Fruit fly (Drosophila melanogaster): ENCODE data around the gene CG17192.
A peak's percentile ranks its signal among the peaks of the same experiment; 100 is the strongest.

CG17192 gene

DNA sequence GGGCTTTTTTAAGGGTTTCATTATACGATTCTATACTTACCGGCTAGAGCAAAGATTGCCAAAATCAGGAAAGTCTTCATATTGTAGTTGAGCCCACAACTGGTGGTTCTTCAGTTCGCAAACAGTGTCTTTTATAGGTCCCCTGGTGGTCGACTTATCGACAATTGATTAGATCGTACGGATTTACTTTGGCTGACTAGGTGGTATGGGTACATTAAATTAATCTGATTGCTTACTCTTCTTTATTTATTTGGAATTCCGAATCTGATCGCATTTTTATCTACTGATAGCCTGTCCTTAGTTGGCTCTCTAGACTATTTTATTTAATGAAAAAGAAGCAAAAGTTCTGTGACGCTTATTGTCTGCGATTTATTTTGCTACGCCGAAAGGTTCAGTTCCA lies 7.9 kb upstream of the CG17192 start, which contains the start of gene CG6271:
Gene CG6271 (minus strand): TSS at position 101 of the 400 bp plus-strand sequence.
- TF ChIP-seq Sox15 (GFP tag; optimal IDR thresholded peaks at IDR 0.05) (no peak), fd85E (GFP tag; optimal IDR thresholded peaks at IDR 0.05) (no peak), fd59A (GFP tag; optimal IDR thresholded peaks at IDR 0.05) (no peak)

DNA sequence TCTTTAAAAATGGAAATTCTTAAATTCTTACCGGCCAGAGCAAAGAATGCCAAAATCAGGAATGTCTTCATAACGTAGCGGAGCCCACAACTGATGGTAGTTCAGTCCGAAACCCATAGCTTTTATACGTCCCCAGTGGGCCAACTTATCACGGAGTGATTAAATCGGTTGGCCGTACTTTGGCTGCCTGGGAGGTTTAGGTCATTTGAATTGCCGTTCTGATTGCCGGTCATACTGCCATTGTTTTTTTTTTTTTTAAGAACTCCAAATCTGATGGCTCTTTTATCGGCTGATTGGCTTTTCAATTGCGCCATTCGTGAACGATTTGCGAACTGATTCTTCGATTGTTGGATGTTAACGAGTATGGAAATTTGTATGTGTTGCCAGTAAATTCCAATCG lies 5.0 kb upstream of the CG17192 start, which contains the start of gene CG6277:
Gene CG6277 (minus strand): TSS at position 101 of the 400 bp plus-strand sequence.
- TF ChIP-seq vri (GFP tag; optimal IDR thresholded peaks at IDR 0.05) = peak; percentile 37
- TF ChIP-seq esn (GFP tag; optimal IDR thresholded peaks at IDR 0.05) = no peak

DNA sequence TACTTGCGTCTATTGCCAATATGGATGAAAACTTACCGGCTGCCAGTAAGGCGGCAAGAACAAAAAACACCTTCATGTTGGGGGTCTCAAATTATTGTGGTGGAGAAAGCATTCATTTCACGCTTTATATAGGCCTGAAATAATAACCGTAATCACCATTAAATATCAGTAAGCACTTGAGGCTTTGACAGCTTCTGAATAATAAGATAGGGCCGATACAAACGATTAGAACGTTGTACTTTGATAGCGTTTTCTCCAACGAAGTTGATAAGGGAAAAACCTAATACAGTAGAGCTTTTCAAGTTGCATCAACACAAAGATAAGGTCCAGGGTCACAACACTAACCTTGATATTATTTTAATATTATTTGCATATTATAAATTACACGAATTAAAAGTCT lies 3.2 kb upstream of the CG17192 start, which contains the start of gene CG6283:
Gene CG6283 (minus strand): TSS at position 101 of the 400 bp plus-strand sequence.
- TF ChIP-seq Eip93F (GFP tag; optimal IDR thresholded peaks at IDR 0.05) = no peak
- no peak for TF ChIP-seq CG1621 (tag; optimal IDR thresholded peaks at IDR 0.05)
- TF ChIP-seq CG11902 (GFP tag; optimal IDR thresholded peaks at IDR 0.05) = no peak
- no peak for TF ChIP-seq OdsH (GFP tag; optimal IDR thresholded peaks at IDR 0.05)
- no peak for TF ChIP-seq dac (GFP tag; optimal IDR thresholded peaks at IDR 0.05)
- TF ChIP-seq CG9139 (GFP tag; optimal IDR thresholded peaks at IDR 0.05) = no peak
- no peak for TF ChIP-seq CG32006 (GFP tag; optimal IDR thresholded peaks at IDR 0.05)
- TF ChIP-seq CG3032 (tag; optimal IDR thresholded peaks at IDR 0.05) = no peak
- no peak for TF ChIP-seq CG11762 (GFP tag; optimal IDR thresholded peaks at IDR 0.05; ENCODE audit: insufficient read depth)
- no peak for TF ChIP-seq Blimp-1 (GFP tag; optimal IDR thresholded peaks at IDR 0.05)
- no peak for TF ChIP-seq CG10669 (GFP tag; optimal IDR thresholded peaks at IDR 0.05)
- TF ChIP-seq Sox15 (GFP tag; optimal IDR thresholded peaks at IDR 0.05) = no peak
- no peak for TF ChIP-seq Sox14 (GFP tag; optimal IDR thresholded peaks at IDR 0.05)
- TF ChIP-seq CG6792 (GFP tag; optimal IDR thresholded peaks at IDR 0.05) = no peak
- no peak for TF ChIP-seq CG4318 (GFP tag; optimal IDR thresholded peaks at IDR 0.05)
- TF ChIP-seq CG6276 (GFP tag; optimal IDR thresholded peaks at IDR 0.05) = no peak
- no peak for TF ChIP-seq Eip75B (GFP tag; optimal IDR thresholded peaks at IDR 0.05)
- no peak for TF ChIP-seq CG16779 (tag; optimal IDR thresholded peaks at IDR 0.05)
- TF ChIP-seq eg (GFP tag; IDR thresholded peaks at IDR 0.05) = no peak

DNA sequence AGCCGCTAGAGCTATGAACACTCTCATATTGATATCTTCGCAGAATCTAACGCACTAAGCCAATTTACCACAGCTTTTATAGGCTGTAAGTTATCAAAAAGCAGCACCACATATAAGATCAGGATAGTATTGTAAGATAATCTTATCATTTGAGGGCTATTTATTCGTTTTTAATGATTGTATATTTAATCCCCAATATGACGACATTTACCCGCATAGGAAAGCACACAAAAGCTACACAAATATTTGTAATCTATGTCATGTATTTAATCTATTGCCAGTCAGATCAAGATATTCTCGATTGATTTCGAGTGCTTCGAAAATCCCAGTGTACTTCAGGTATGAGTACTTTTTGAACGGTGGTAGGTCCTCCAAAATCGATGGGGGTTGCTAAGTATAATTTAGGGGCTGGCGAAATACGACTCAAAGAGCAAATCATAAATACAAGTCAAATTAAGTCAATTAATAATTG lies 1.6 kb upstream of the CG17192 start, which contains the start of gene CG17191:
Gene CG17191 (minus strand): TSS at position 51 of the 472 bp plus-strand sequence.
- TF ChIP-seq CG31627 (GFP tag; optimal IDR thresholded peaks at IDR 0.05) (no peak), fkh (GFP tag; optimal IDR thresholded peaks at IDR 0.05) (no peak), CG6163 (GFP tag; IDR thresholded peaks at IDR 0.05) (no peak), CG15336 (GFP tag; IDR thresholded peaks at IDR 0.05) (no peak), Hr4 (GFP tag; optimal IDR thresholded peaks at IDR 0.05) (no peak), vri (GFP tag; optimal IDR thresholded peaks at IDR 0.05) (no peak), Sox102F (GFP tag; optimal IDR thresholded peaks at IDR 0.05) (no peak), CG3919 (GFP tag; optimal IDR thresholded peaks at IDR 0.05) (no peak), cyc (GFP tag; optimal IDR thresholded peaks at IDR 0.05) (no peak), Lpt (GFP tag; optimal IDR thresholded peaks at IDR 0.05) (no peak), CG11902 (GFP tag; optimal IDR thresholded peaks at IDR 0.05) (no peak), dac (GFP tag; optimal IDR thresholded peaks at IDR 0.05) (no peak), topi (GFP tag; optimal IDR thresholded peaks at IDR 0.05) (no peak), CG6792 (GFP tag; optimal IDR thresholded peaks at IDR 0.05) (no peak), CG34406 (GFP tag; optimal IDR thresholded peaks at IDR 0.05) (no peak), svp (GFP tag) (no peak), Ets21C (GFP tag; optimal IDR thresholded peaks at IDR 0.05) (no peak), Blimp-1 (GFP tag; optimal IDR thresholded peaks at IDR 0.05) (no peak)
